Worm (Caenorhabditis elegans): ENCODE data around the gene Y57G11C.1142.

The Y57G11C.1142 gene

ce11 chrIV:14782211-14782610 lies 20.2 kb upstream of the Y57G11C.1142 start, which contains the start of gene Y57G11C.1130:
TSS of gene Y57G11C.1130 (plus strand) at chrIV:14782511.
- no peak for TF ChIP-seq snpc-4 (tag; optimal IDR thresholded peaks at IDR 0.05)

ce11 chrIV:14784481-14784880 lies 17.9 kb upstream of the Y57G11C.1142 start, which contains the start of gene nlp-56:
TSS of gene nlp-56 (minus strand) at chrIV:14784737.
- no peak for TF ChIP-seq ZK546.5 (tag; optimal IDR thresholded peaks at IDR 0.05)
- no peak for TF ChIP-seq F13H6.1 (tag; optimal IDR thresholded peaks at IDR 0.05)
- no peak for TF ChIP-seq nhr-25 (tag; optimal IDR thresholded peaks at IDR 0.05)
- no peak for TF ChIP-seq ztf-4 (tag; optimal IDR thresholded peaks at IDR 0.05)
- TF ChIP-seq nhr-129 (tag; optimal IDR thresholded peaks at IDR 0.05), result no peak
- no peak for TF ChIP-seq aly-2 (tag; optimal IDR thresholded peaks at IDR 0.05)

- no peak for TF ChIP-seq alr-1 (tag; optimal IDR thresholded peaks at IDR 0.05)
- no peak for TF ChIP-seq elt-1 (tag; optimal IDR thresholded peaks at IDR 0.05)
- no peak for TF ChIP-seq snpc-4 (tag; optimal IDR thresholded peaks at IDR 0.05)
- TF ChIP-seq nhr-12 (tag; optimal IDR thresholded peaks at IDR 0.05), result no peak
- peak; percentile 25 for TF ChIP-seq ama-1 (optimal IDR thresholded peaks at IDR 0.05)
- TF ChIP-seq crh-2 (tag; optimal IDR thresholded peaks at IDR 0.05), result peak; percentile 86
- no peak for TF ChIP-seq nhr-10 (tag; optimal IDR thresholded peaks at IDR 0.05)
- no peak for TF ChIP-seq nhr-237 (tag; optimal IDR thresholded peaks at IDR 0.05)
- TF ChIP-seq ZK546.5 (tag; optimal IDR thresholded peaks at IDR 0.05), result no peak
- TF ChIP-seq ceh-82 (tag; optimal IDR thresholded peaks at IDR 0.05), result no peak
- TF ChIP-seq lin-13 (GFP tag; optimal IDR thresholded peaks at IDR 0.05), result peak; percentile 36
- TF ChIP-seq skn-1 (tag; optimal IDR thresholded peaks at IDR 0.05), result no peak
- peak; percentile 90 for TF ChIP-seq C34F6.9 (tag; optimal IDR thresholded peaks at IDR 0.05)
- peak; percentile 22 for TF ChIP-seq nhr-129 (tag; optimal IDR thresholded peaks at IDR 0.05)
- TF ChIP-seq egl-27 (tag; optimal IDR thresholded peaks at IDR 0.05), result peak; percentile 5
- TF ChIP-seq lin-11 (tag; optimal IDR thresholded peaks at IDR 0.05), result no peak
- TF ChIP-seq sem-4 (tag; optimal IDR thresholded peaks at IDR 0.05), result no peak
- TF ChIP-seq fos-1 (tag; optimal IDR thresholded peaks at IDR 0.05), result peak; percentile 32
- no peak for TF ChIP-seq unc-62 (GFP tag; optimal IDR thresholded peaks at IDR 0.05)
- TF ChIP-seq mdl-1 (tag; optimal IDR thresholded peaks at IDR 0.05), result no peak
- no peak for TF ChIP-seq ztf-4 (tag; optimal IDR thresholded peaks at IDR 0.05)
- TF ChIP-seq F13H6.1 (tag; optimal IDR thresholded peaks at IDR 0.05), result peak; percentile 55
- TF ChIP-seq ztf-11 (tag; optimal IDR thresholded peaks at IDR 0.05), result no peak
- TF ChIP-seq ceh-16 (tag; optimal IDR thresholded peaks at IDR 0.05), result no peak
- TF ChIP-seq mab-5 (tag; optimal IDR thresholded peaks at IDR 0.05), result peak; percentile 23
- peak in 1 of 2 experiments; percentile 62 for TF ChIP-seq lsy-2 (tag; optimal IDR thresholded peaks at IDR 0.05)
- peak; percentile 56 for TF ChIP-seq unc-55 (GFP tag; optimal IDR thresholded peaks at IDR 0.05)
- TF ChIP-seq dmd-4 (tag; optimal IDR thresholded peaks at IDR 0.05), result no peak
- no peak for TF ChIP-seq blmp-1 (tag; optimal IDR thresholded peaks at IDR 0.05; ENCODE audit: insufficient read depth)
- no peak for TF ChIP-seq unc-39 (tag; optimal IDR thresholded peaks at IDR 0.05)
- no peak for TF ChIP-seq peb-1 (tag; optimal IDR thresholded peaks at IDR 0.05)
- TF ChIP-seq elt-3 (tag; optimal IDR thresholded peaks at IDR 0.05), result no peak
- no peak for TF ChIP-seq nhr-23 (tag; optimal IDR thresholded peaks at IDR 0.05)
- TF ChIP-seq nhr-6 (tag; optimal IDR thresholded peaks at IDR 0.05), result peak; percentile 14
- TF ChIP-seq sma-3 (GFP tag; optimal IDR thresholded peaks at IDR 0.05), result peak; percentile 39
- TF ChIP-seq nhr-21 (tag; optimal IDR thresholded peaks at IDR 0.05), result no peak
- TF ChIP-seq sma-9 (GFP tag; optimal IDR thresholded peaks at IDR 0.05), result peak; percentile 4
- TF ChIP-seq sma-9 (tag; optimal IDR thresholded peaks at IDR 0.05), result no peak
- no peak for TF ChIP-seq lin-39 (tag; optimal IDR thresholded peaks at IDR 0.05)
- peak; percentile 17 for TF ChIP-seq nhr-25 (tag; optimal IDR thresholded peaks at IDR 0.05)
- TF ChIP-seq Y55F3AM.14 (GFP tag; optimal IDR thresholded peaks at IDR 0.05), result no peak
- TF ChIP-seq nhr-77 (tag; optimal IDR thresholded peaks at IDR 0.05), result no peak
- TF ChIP-seq ztf-1 (GFP tag; conservative IDR thresholded peaks at IDR 0.05), result no peak
- TF ChIP-seq nhr-11 (tag; optimal IDR thresholded peaks at IDR 0.05), result no peak
- peak; percentile 60 for TF ChIP-seq gmeb-1 (tag; optimal IDR thresholded peaks at IDR 0.05)
- no peak for TF ChIP-seq R02D3.7 (tag; optimal IDR thresholded peaks at IDR 0.05)
- TF ChIP-seq mbf-1 (tag; optimal IDR thresholded peaks at IDR 0.05), result no peak
- no peak for TF ChIP-seq aly-2 (tag; optimal IDR thresholded peaks at IDR 0.05)
- no peak for TF ChIP-seq zag-1 (tag; optimal IDR thresholded peaks at IDR 0.05)
Measured at ce11 chrIV:14786374-14787136, 15.9 kb upstream of the Y57G11C.1142 start, which contains the start of gene melo-1. TSS of gene melo-1 (plus strand) at chrIV:14787031.

Measured in whole organism, L2 larva.